Fruit fly (Drosophila melanogaster) whole organism, pupa: Measurements from ENCODE around the gene CG4884.

Source experiments
- CG10348 ChIP-seq: fragments of 200-800 bp; sonication (Bioruptor generic); IDR thresholded peaks from 2 replicates; pipeline ENCODE4 v1.3.6; 2022; ENCODE audit warnings: missing biosample characterization, missing genetic modification characterization
- CG12605 ChIP-seq: fragments of 200-800 bp; sonication (Bioruptor generic); IDR thresholded peaks from 2 replicates; pipeline ENCODE4 v1.3.6; 2022; ENCODE audit warnings: missing biosample characterization, missing genetic modification characterization
- CG13204 ChIP-seq: fragments of 200-800 bp; sonication (Bioruptor generic); optimal IDR thresholded peaks from 2 replicates; lab custom pipeline; 2018; ENCODE audit warnings: missing biosample characterization, mild to moderate bottlenecking, missing genetic modification characterization, moderate library complexity
- CG14655 ChIP-seq: fragments of 200-800 bp; sonication (Bioruptor generic); optimal IDR thresholded peaks from 3 replicates; lab custom pipeline; 2017; ENCODE audit warnings: mild to moderate bottlenecking, missing biosample characterization, missing genetic modification reagents, missing genetic modification characterization
- CG15710 ChIP-seq: fragments of 200-800 bp; sonication (Bioruptor generic); optimal IDR thresholded peaks from 2 replicates; lab custom pipeline; 2018; ENCODE audit warnings: missing biosample characterization, mild to moderate bottlenecking, missing genetic modification characterization, moderate library complexity
- CG17806 ChIP-seq: fragments of 200-800 bp; sonication (Bioruptor generic); optimal IDR thresholded peaks from 2 replicates; lab custom pipeline; 2018; ENCODE audit warnings: missing biosample characterization, mild to moderate bottlenecking, missing genetic modification characterization, moderate library complexity
- CG32121 ChIP-seq: fragments of 200-800 bp; sonication (Bioruptor generic); IDR thresholded peaks from 2 replicates; pipeline ENCODE4 v1.3.6; 2022; ENCODE audit warnings: missing biosample characterization, missing genetic modification characterization
- CG34367 ChIP-seq: fragments of 200-800 bp; sonication (Bioruptor generic); optimal IDR thresholded peaks from 2 replicates; lab custom pipeline; 2018; ENCODE audit warnings: missing biosample characterization, mild to moderate bottlenecking, missing genetic modification characterization
- CG4496 ChIP-seq: fragments of 200-800 bp; sonication (Bioruptor generic); IDR thresholded peaks from 3 replicates; pipeline ENCODE4 v1.3.6; 2022; ENCODE audit warnings: missing biosample characterization, missing genetic modification characterization
- CG8159 ChIP-seq: fragments of 200-800 bp; sonication (Bioruptor generic); optimal IDR thresholded peaks from 3 replicates; lab custom pipeline; 2018; ENCODE audit warnings: missing biosample characterization, mild to moderate bottlenecking, missing genetic modification characterization, moderate library complexity
- CG8301 ChIP-seq: fragments of 200-800 bp; sonication (Bioruptor generic); optimal IDR thresholded peaks from 2 replicates; lab custom pipeline; 2018; ENCODE audit warnings: missing biosample characterization, mild to moderate bottlenecking, missing genetic modification characterization
- CG9948 ChIP-seq: fragments of 200-800 bp; sonication (Bioruptor generic); optimal IDR thresholded peaks from 2 replicates; lab custom pipeline; 2018; ENCODE audit warnings: missing biosample characterization, mild to moderate bottlenecking, missing genetic modification characterization, moderate library complexity
- D1 ChIP-seq: fragments of 200-800 bp; sonication (Bioruptor generic); optimal IDR thresholded peaks from 2 replicates; lab custom pipeline; 2018; ENCODE audit warnings: missing biosample characterization, mild to moderate bottlenecking, missing genetic modification characterization, moderate library complexity
- EcR ChIP-seq: fragments of 200-800 bp; sonication (Bioruptor generic); optimal IDR thresholded peaks from 3 replicates; lab custom pipeline; 2019; ENCODE audit warnings: missing biosample characterization, missing genetic modification characterization, mild to moderate bottlenecking, moderate library complexity, missing genetic modification reagents
- Ets98B ChIP-seq: fragments of 200-800 bp; sonication (Bioruptor generic); IDR thresholded peaks from 2 replicates; pipeline ENCODE4 v1.3.6; 2022; ENCODE audit warnings: missing biosample characterization, missing genetic modification characterization
- Pif1A ChIP-seq: fragments of 200-800 bp; sonication (Bioruptor generic); optimal IDR thresholded peaks from 3 replicates; lab custom pipeline; 2016; ENCODE audit warnings: missing biosample characterization, missing genetic modification characterization
- Pif1B ChIP-seq: fragments of 200-800 bp; sonication (Bioruptor generic); optimal IDR thresholded peaks from 3 replicates; lab custom pipeline; 2016; ENCODE audit warnings: missing biosample characterization, missing genetic modification characterization
- Snoo ChIP-seq: fragments of 200-800 bp; sonication (Bioruptor generic); optimal IDR thresholded peaks from 3 replicates; lab custom pipeline; 2017; ENCODE audit warnings: missing biosample characterization, mild to moderate bottlenecking, missing genetic modification characterization, inconsistent platforms
- fd96Ca ChIP-seq: fragments of 200-800 bp; sonication (Bioruptor generic); IDR thresholded peaks from 3 replicates; pipeline ENCODE4 v1.3.6; 2022; ENCODE audit warnings: missing biosample characterization, missing genetic modification characterization
- gl ChIP-seq: fragments of 200-800 bp; sonication (Bioruptor generic); optimal IDR thresholded peaks from 2 replicates; lab custom pipeline; 2018; ENCODE audit warnings: missing biosample characterization, mild to moderate bottlenecking, missing genetic modification characterization
- rn ChIP-seq: fragments of 200-800 bp; sonication (Bioruptor generic); IDR thresholded peaks from 2 replicates; pipeline ENCODE4 v1.3.6; 2022; ENCODE audit warnings: missing biosample characterization, missing genetic modification characterization

CG4884 gene

dm6 chr3R:27925971-27926533, 33.0 kb downstream of the CG4884 start:
- TF ChIP-seq CG8301 (tag; lab: Kevin White, UChicago) (peak; percentile 5), gl (no peak), Ets98B (GFP tag; lab: Robert Waterston, UW) (no peak; the same call in 1 of the 2 replicates), fd96Ca (GFP tag; lab: Robert Waterston, UW) (no peak), CG34367 (tag; lab: Kevin White, UChicago) (no peak), Pif1B (GFP tag; lab: Kevin White, UChicago) (no peak), CG12605 (GFP tag; lab: Robert Waterston, UW) (no peak), Pif1A (GFP tag; lab: Kevin White, UChicago) (no peak), CG8159 (tag; lab: Kevin White, UChicago) (peak; percentile 44), CG32121 (GFP tag; lab: Robert Waterston, UW) (no peak; the same call in 1 of the 2 replicates), D1 (tag; lab: Kevin White, UChicago) (no peak), EcR (peak; percentile 42), rn (GFP tag; lab: Robert Waterston, UW) (0 out of 2 replicates have a peak, but pooled peaks have one; percentile 24), CG17806 (no peak), CG9948 (tag; lab: Kevin White, UChicago) (no peak), Snoo (tag; lab: Kevin White, UChicago) (no peak), CG15710 (tag; lab: Kevin White, UChicago) (peak; percentile 10), CG10348 (GFP tag; lab: Robert Waterston, UW) (no peak), CG4496 (peak; percentile 6; the same call in 1 of the 3 replicates), CG14655 (GFP tag; lab: Kevin White, UChicago) (peak; percentile 42), CG13204 (GFP tag; lab: Kevin White, UChicago) (no peak)

dm6 chr3R:27925000-27925970, 33.8 kb downstream of the CG4884 start, which contains the start of gene mino:
Gene mino, plus strand, starts transcription at chr3R:27925191.
- peak; percentile 45; the same call in 1 of the 2 replicates for TF ChIP-seq CG32121 (GFP tag; lab: Robert Waterston, UW)
- TF ChIP-seq CG13204 (GFP tag; lab: Kevin White, UChicago) = peak; percentile 95
- peak; percentile 25; the same call in 1 of the 2 replicates for TF ChIP-seq Ets98B (GFP tag; lab: Robert Waterston, UW)
- no peak for TF ChIP-seq CG34367 (tag; lab: Kevin White, UChicago)
- peak; percentile 23 for TF ChIP-seq Pif1B (GFP tag; lab: Kevin White, UChicago)
- peak; percentile 27 for TF ChIP-seq Pif1A (GFP tag; lab: Kevin White, UChicago)
- TF ChIP-seq CG10348 (GFP tag; lab: Robert Waterston, UW) = no peak
- no peak for TF ChIP-seq CG9948 (tag; lab: Kevin White, UChicago)
- no peak for TF ChIP-seq CG15710 (tag; lab: Kevin White, UChicago)
- TF ChIP-seq CG8301 (tag; lab: Kevin White, UChicago) = no peak
- peak; percentile 28 for TF ChIP-seq CG12605 (GFP tag; lab: Robert Waterston, UW)
- TF ChIP-seq fd96Ca (GFP tag; lab: Robert Waterston, UW) = no peak
- TF ChIP-seq CG14655 (GFP tag; lab: Kevin White, UChicago) = no peak
- peak; percentile 79 for TF ChIP-seq gl
- TF ChIP-seq, all 21 proteins: peak for 7

dm6 chr3R:27922673-27923175, 36.3 kb downstream of the CG4884 start, which contains the start of gene RpL4:
Gene RpL4, plus strand, starts transcription at chr3R:27922821.
- peak; percentile 67; the same call in 1 of the 2 replicates for TF ChIP-seq CG12605 (GFP tag; lab: Robert Waterston, UW)
- TF ChIP-seq fd96Ca (GFP tag; lab: Robert Waterston, UW) = peak; percentile 6; the same call in 1 of the 3 replicates
- TF ChIP-seq CG4496 = peak; percentile 85
- peak; percentile 3 for TF ChIP-seq CG9948 (tag; lab: Kevin White, UChicago)
- peak; percentile 65 for TF ChIP-seq CG15710 (tag; lab: Kevin White, UChicago)
- TF ChIP-seq gl = peak; percentile 8
- no peak for TF ChIP-seq EcR
- peak; percentile 59 for TF ChIP-seq Ets98B (GFP tag; lab: Robert Waterston, UW)
- peak; percentile 76 for TF ChIP-seq Pif1A (GFP tag; lab: Kevin White, UChicago)
- TF ChIP-seq CG34367 (tag; lab: Kevin White, UChicago) = peak; percentile 80
- no peak for TF ChIP-seq CG14655 (GFP tag; lab: Kevin White, UChicago)
- TF ChIP-seq Snoo (tag; lab: Kevin White, UChicago) = peak; percentile 92
- peak; percentile 62; the same call in 1 of the 2 replicates for TF ChIP-seq rn (GFP tag; lab: Robert Waterston, UW)
- peak; percentile 40 for TF ChIP-seq Pif1B (GFP tag; lab: Kevin White, UChicago)
- 0 out of 2 replicates have a peak, but pooled peaks have one; percentile 40 for TF ChIP-seq CG32121 (GFP tag; lab: Robert Waterston, UW)
- peak; percentile 47 for TF ChIP-seq CG8159 (tag; lab: Kevin White, UChicago)
- TF ChIP-seq CG17806 = no peak
- no peak for TF ChIP-seq CG13204 (GFP tag; lab: Kevin White, UChicago)

dm6 chr3R:27921982-27922672, 36.9 kb downstream of the CG4884 start, which contains the start of gene BCAS2:
Gene BCAS2, minus strand, starts transcription at chr3R:27922356.
- TF ChIP-seq CG4496 = no peak
- TF ChIP-seq Ets98B (GFP tag; lab: Robert Waterston, UW) = no peak
- TF ChIP-seq CG15710 (tag; lab: Kevin White, UChicago) = no peak
- TF ChIP-seq rn (GFP tag; lab: Robert Waterston, UW) = no peak
- no peak for TF ChIP-seq fd96Ca (GFP tag; lab: Robert Waterston, UW)
- TF ChIP-seq CG34367 (tag; lab: Kevin White, UChicago) = no peak
- TF ChIP-seq CG32121 (GFP tag; lab: Robert Waterston, UW) = no peak
- no peak for TF ChIP-seq CG8159 (tag; lab: Kevin White, UChicago)
- TF ChIP-seq EcR = no peak
- TF ChIP-seq Snoo (tag; lab: Kevin White, UChicago) = no peak
- no peak for TF ChIP-seq Pif1B (GFP tag; lab: Kevin White, UChicago)
- TF ChIP-seq Pif1A (GFP tag; lab: Kevin White, UChicago) = no peak
- TF ChIP-seq CG12605 (GFP tag; lab: Robert Waterston, UW) = no peak
- TF ChIP-seq gl = no peak
- no peak for TF ChIP-seq CG14655 (GFP tag; lab: Kevin White, UChicago)
- no peak for TF ChIP-seq CG17806
- no peak for TF ChIP-seq CG10348 (GFP tag; lab: Robert Waterston, UW)
- no peak for TF ChIP-seq CG13204 (GFP tag; lab: Kevin White, UChicago)
- TF ChIP-seq CG8301 (tag; lab: Kevin White, UChicago) = no peak
- TF ChIP-seq, all 21 proteins: peak for 0
